Fruit fly (Drosophila melanogaster): ENCODE results near the gene Nrx-1.

Gene Nrx-1

DNA sequence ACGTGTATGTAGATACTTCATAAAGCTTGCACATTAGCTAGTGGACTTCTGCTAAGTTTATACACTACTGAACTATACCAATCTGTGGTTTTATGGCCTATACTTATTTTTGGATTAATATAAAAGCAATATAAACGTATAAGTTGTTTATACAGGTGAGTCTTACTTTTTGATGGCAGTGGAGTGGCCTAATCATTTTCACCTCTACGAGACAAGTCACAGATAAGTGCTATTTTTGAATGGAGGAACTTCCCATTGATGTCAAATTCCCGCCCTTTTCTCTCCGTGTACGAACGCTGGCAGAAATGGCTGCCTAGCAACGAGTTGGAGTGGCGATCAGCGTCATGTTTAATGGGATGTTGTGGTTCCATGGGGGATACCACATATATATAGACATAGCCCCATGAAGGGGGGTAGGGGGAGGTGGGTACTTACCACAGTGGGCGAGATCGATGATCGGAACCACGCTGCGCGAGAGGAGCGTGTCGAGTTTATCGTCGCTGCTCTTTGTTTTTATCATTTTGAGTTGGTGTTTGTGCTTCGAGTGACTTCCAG lies 58.1 kb downstream of the Nrx-1 start (continued):
- no peak for TF ChIP-seq zen (tag; optimal IDR thresholded peaks at IDR 0.05)
- peak; percentile 48 for TF ChIP-seq gem (tag; optimal IDR thresholded peaks at IDR 0.05)
- no peak for TF ChIP-seq CG10274 (GFP tag; optimal IDR thresholded peaks at IDR 0.05)
- no peak for TF ChIP-seq CG11723 (GFP tag; optimal IDR thresholded peaks at IDR 0.05)
- no peak for TF ChIP-seq pho (GFP tag; optimal IDR thresholded peaks at IDR 0.05)
- TF ChIP-seq slbo (GFP tag; IDR thresholded peaks at IDR 0.05): peak; percentile 40
- TF ChIP-seq CG8281 (tag; optimal IDR thresholded peaks at IDR 0.05): no peak
- TF ChIP-seq Hr51 (GFP tag; optimal IDR thresholded peaks at IDR 0.05): peak in 1 of 2 experiments; percentile 22
- no peak for TF ChIP-seq CG32767 (GFP tag; IDR thresholded peaks at IDR 0.05)
- no peak for TF ChIP-seq MTF-1 (GFP tag; optimal IDR thresholded peaks at IDR 0.05; ENCODE audit: borderline replicate concordance)
- peak; percentile 53 for TF ChIP-seq Rfx (GFP tag; IDR thresholded peaks at IDR 0.05)
- TF ChIP-seq CG3995 (GFP tag; optimal IDR thresholded peaks at IDR 0.05): no peak
- TF ChIP-seq CG13424 (tag; optimal IDR thresholded peaks at IDR 0.05): peak; percentile 21
- TF ChIP-seq wek (GFP tag; optimal IDR thresholded peaks at IDR 0.05): peak; percentile 3
- peak; percentile 53; the same call in 1 of the 3 replicates for TF ChIP-seq ase (GFP tag; IDR thresholded peaks at IDR 0.05)
- peak; percentile 62 for TF ChIP-seq CG17361 (GFP tag; IDR thresholded peaks at IDR 0.05)
- 0 out of 3 replicates have a peak, but pooled peaks have one; percentile 31 for TF ChIP-seq zfh1 (GFP tag; IDR thresholded peaks at IDR 0.05)
- TF ChIP-seq CG2678 (tag; optimal IDR thresholded peaks at IDR 0.05): peak; percentile 55
- no peak for TF ChIP-seq Opbp (GFP tag; IDR thresholded peaks at IDR 0.05; ENCODE audit: partially characterized antibody)
- TF ChIP-seq slp2 (GFP tag; optimal IDR thresholded peaks at IDR 0.05): no peak
- no peak for TF ChIP-seq gt (GFP tag; IDR thresholded peaks at IDR 0.05)
- no peak for TF ChIP-seq danr (GFP tag; IDR thresholded peaks at IDR 0.05)
- TF ChIP-seq CG15269 (tag; optimal IDR thresholded peaks at IDR 0.05): peak; percentile 29
- no peak for TF ChIP-seq Sry-β (GFP tag; optimal IDR thresholded peaks at IDR 0.05)
- peak; percentile 25 for TF ChIP-seq Meics (GFP tag; optimal IDR thresholded peaks at IDR 0.05)
- TF ChIP-seq CG18262 (tag; optimal IDR thresholded peaks at IDR 0.05): peak; percentile 49
- TF ChIP-seq dm (GFP tag; optimal IDR thresholded peaks at IDR 0.05): no peak
- no peak for TF ChIP-seq Aef1 (GFP tag; IDR thresholded peaks at IDR 0.05)
- no peak for TF ChIP-seq hb (GFP tag; IDR thresholded peaks at IDR 0.05; ENCODE audit: partially characterized antibody)
- 0 out of 2 replicates have a peak, but pooled peaks have one; percentile 7 for TF ChIP-seq sisA (GFP tag; IDR thresholded peaks at IDR 0.05)
- TF ChIP-seq row (GFP tag; IDR thresholded peaks at IDR 0.05): peak; percentile 57
- no peak for TF ChIP-seq PHDP (tag; optimal IDR thresholded peaks at IDR 0.05)
- peak; percentile 27 for TF ChIP-seq CG16863 (GFP tag; optimal IDR thresholded peaks at IDR 0.05)
- TF ChIP-seq CG14441 (GFP tag; IDR thresholded peaks at IDR 0.05): peak; percentile 59
- TF ChIP-seq lmd (GFP tag; IDR thresholded peaks at IDR 0.05): no peak
- TF ChIP-seq kay (GFP tag; optimal IDR thresholded peaks at IDR 0.05): peak; percentile 19
- no peak for TF ChIP-seq CG10321 (GFP tag; IDR thresholded peaks at IDR 0.05)
- no peak for TF ChIP-seq pum (GFP tag; optimal IDR thresholded peaks at IDR 0.05)
- peak; percentile 32 for TF ChIP-seq CG1792 (GFP tag; optimal IDR thresholded peaks at IDR 0.05)
- TF ChIP-seq ttk (GFP tag; IDR thresholded peaks at IDR 0.05): 0 out of 2 replicates have a peak, but pooled peaks have one; percentile 5
- TF ChIP-seq CG2712 (tag; optimal IDR thresholded peaks at IDR 0.05): peak; percentile 12
- TF ChIP-seq cato (GFP tag; optimal IDR thresholded peaks at IDR 0.05; ENCODE audit: borderline replicate concordance): no peak
- TF ChIP-seq tap (tag; optimal IDR thresholded peaks at IDR 0.05): no peak
- TF ChIP-seq zfh2 (GFP tag; optimal IDR thresholded peaks at IDR 0.05): no peak
- TF ChIP-seq CG10959 (GFP tag; IDR thresholded peaks at IDR 0.05): no peak
- no peak for TF ChIP-seq vvl (GFP tag; IDR thresholded peaks at IDR 0.05)
- TF ChIP-seq HmgD (GFP tag; optimal IDR thresholded peaks at IDR 0.05): no peak
- TF ChIP-seq HLH3B (GFP tag; IDR thresholded peaks at IDR 0.05): no peak
- TF ChIP-seq CG11504 (tag; optimal IDR thresholded peaks at IDR 0.05): peak; percentile 44
- TF ChIP-seq lab (GFP tag; optimal IDR thresholded peaks at IDR 0.05): no peak
- peak; percentile 93 for TF ChIP-seq Ets65A (GFP tag)

Measured in whole organism, embryonic.